Worm (Caenorhabditis elegans): ENCODE measurements around the gene dsh-1.

Gene dsh-1

ce11 chrII:5255435-5255834 is 30.3 kb upstream of the dsh-1 start, which contains the start of gene frpr-4:
TSS of gene frpr-4 (minus strand) at chrII:5255535.
- no peak for TF ChIP-seq nhr-76 (tag; optimal IDR thresholded peaks at IDR 0.05)
- no peak for TF ChIP-seq unc-120 (tag; optimal IDR thresholded peaks at IDR 0.05; ENCODE audit: poor library complexity, severe bottlenecking)
- no peak for TF ChIP-seq ceh-39 (tag; optimal IDR thresholded peaks at IDR 0.05)
- TF ChIP-seq sem-2 (GFP tag; optimal IDR thresholded peaks at IDR 0.05) = no peak
- no peak for TF ChIP-seq pha-4 (tag; optimal IDR thresholded peaks at IDR 0.05)
- TF ChIP-seq ztf-11 (tag; optimal IDR thresholded peaks at IDR 0.05) = no peak
- no peak for TF ChIP-seq ces-1 (GFP tag; optimal IDR thresholded peaks at IDR 0.05)
- TF ChIP-seq sptf-1 (tag; optimal IDR thresholded peaks at IDR 0.05) = no peak
- TF ChIP-seq blmp-1 (tag; optimal IDR thresholded peaks at IDR 0.05) = no peak
- TF ChIP-seq snpc-4 (tag; optimal IDR thresholded peaks at IDR 0.05) = no peak
- TF ChIP-seq flh-1 (GFP tag; optimal IDR thresholded peaks at IDR 0.05) = no peak

ce11 chrII:5246791-5247361 is 21.7 kb upstream of the dsh-1 start, which contains the start of gene ptr-6:
TSS of gene ptr-6 (minus strand) at chrII:5246837.
- TF ChIP-seq drap-1 (GFP tag; optimal IDR thresholded peaks at IDR 0.05) (no peak), ztf-11 (tag; optimal IDR thresholded peaks at IDR 0.05) (no peak), nhr-237 (tag; optimal IDR thresholded peaks at IDR 0.05) (no peak), sem-2 (GFP tag; optimal IDR thresholded peaks at IDR 0.05) (no peak), unc-120 (tag; optimal IDR thresholded peaks at IDR 0.05; ENCODE audit: poor library complexity, severe bottlenecking) (no peak), mls-2 (tag; optimal IDR thresholded peaks at IDR 0.05) (no peak), blmp-1 (tag; optimal IDR thresholded peaks at IDR 0.05) (no peak), nhr-28 (tag; optimal IDR thresholded peaks at IDR 0.05) (no peak), cnd-1 (tag; optimal IDR thresholded peaks at IDR 0.05) (no peak), elt-3 (tag; optimal IDR thresholded peaks at IDR 0.05) (no peak), nhr-12 (tag; optimal IDR thresholded peaks at IDR 0.05) (no peak), ham-2 (GFP tag; optimal IDR thresholded peaks at IDR 0.05) (no peak)

- TF ChIP-seq mab-5 (tag; optimal IDR thresholded peaks at IDR 0.05) = no peak
- TF ChIP-seq flh-1 (GFP tag; optimal IDR thresholded peaks at IDR 0.05) = no peak
- TF ChIP-seq mls-2 (tag; optimal IDR thresholded peaks at IDR 0.05) = no peak
- TF ChIP-seq hlh-1 (tag; optimal IDR thresholded peaks at IDR 0.05) = no peak
- TF ChIP-seq lin-13 (tag; optimal IDR thresholded peaks at IDR 0.05) = no peak
- no peak for TF ChIP-seq sptf-1 (tag; optimal IDR thresholded peaks at IDR 0.05)
- no peak for TF ChIP-seq zip-8 (tag; optimal IDR thresholded peaks at IDR 0.05)
- no peak for TF ChIP-seq lin-32 (GFP tag; optimal IDR thresholded peaks at IDR 0.05)
- no peak for TF ChIP-seq ces-1 (GFP tag; optimal IDR thresholded peaks at IDR 0.05)
- TF ChIP-seq mep-1 (tag; optimal IDR thresholded peaks at IDR 0.05) = no peak
- no peak for TF ChIP-seq nhr-237 (tag; optimal IDR thresholded peaks at IDR 0.05)
- TF ChIP-seq cnd-1 (tag; optimal IDR thresholded peaks at IDR 0.05) = no peak
- no peak for TF ChIP-seq elt-3 (tag; optimal IDR thresholded peaks at IDR 0.05)
- no peak for TF ChIP-seq ztf-11 (tag; optimal IDR thresholded peaks at IDR 0.05)
These were observed 16.4 kb upstream of the dsh-1 start, which contains the start of gene T16D1.1 for ce11 chrII:5241560-5241959. TSS of gene T16D1.1 (minus strand) at chrII:5241660.

ce11 chrII:5238366-5238765 is 13.2 kb upstream of the dsh-1 start, which contains the start of gene pho-4:
TSS of gene pho-4 (minus strand) at chrII:5238466.
- no peak for TF ChIP-seq nhr-76 (tag; optimal IDR thresholded peaks at IDR 0.05)

- TF ChIP-seq sem-2 (GFP tag; optimal IDR thresholded peaks at IDR 0.05) (peak; percentile 2), tbx-8 (GFP tag; optimal IDR thresholded peaks at IDR 0.05) (no peak)
These were observed 12.5 kb upstream of the dsh-1 start for ce11 chrII:5237699-5238098.

ce11 chrII:5235758-5236157 is 10.6 kb upstream of the dsh-1 start, which contains the start of gene pho-1:
TSS of gene pho-1 (minus strand) at chrII:5235846.
- TF ChIP-seq ceh-43 (GFP tag; optimal IDR thresholded peaks at IDR 0.05) = no peak
- no peak for TF ChIP-seq lsy-2 (tag; optimal IDR thresholded peaks at IDR 0.05)
- no peak for TF ChIP-seq elt-1 (tag; optimal IDR thresholded peaks at IDR 0.05; ENCODE audit: borderline replicate concordance, insufficient read depth)
- TF ChIP-seq nhr-12 (tag; optimal IDR thresholded peaks at IDR 0.05) = no peak
- TF ChIP-seq sptf-1 (tag; optimal IDR thresholded peaks at IDR 0.05) = no peak
- no peak for TF ChIP-seq M03D4.4 (tag; optimal IDR thresholded peaks at IDR 0.05)
- no peak for TF ChIP-seq bed-3 (GFP tag; optimal IDR thresholded peaks at IDR 0.05)
